Fruit fly (Drosophila melanogaster) whole organism, prepupa: ENCODE results near the gene Ccz1.

ENCODE experiments used
- CG32006 ChIP-seq: fragments of 200-800 bp; sonication (Bioruptor generic); optimal IDR thresholded peaks from 3 replicates; lab custom pipeline; 2017; ENCODE audit warnings: missing biosample characterization, mild to moderate bottlenecking, missing genetic modification characterization
- CG3919 ChIP-seq: fragments of 200-800 bp; sonication (Bioruptor generic); optimal IDR thresholded peaks from 3 replicates; lab custom pipeline; 2016; ENCODE audit warnings: missing biosample characterization, missing genetic modification characterization
- CG7368 ChIP-seq: fragments of 200-800 bp; sonication (Bioruptor generic); optimal IDR thresholded peaks from 3 replicates; lab custom pipeline; 2016; ENCODE audit warnings: missing biosample characterization, missing genetic modification characterization
- CG8319 ChIP-seq: fragments of 200-800 bp; sonication (Bioruptor generic); optimal IDR thresholded peaks from 3 replicates; lab custom pipeline; 2016; ENCODE audit warnings: missing biosample characterization, missing genetic modification characterization
- CG8632 ChIP-seq: fragments of 200-800 bp; sonication (Bioruptor generic); optimal IDR thresholded peaks from 3 replicates; lab custom pipeline; 2016; ENCODE audit warnings: missing biosample characterization, missing genetic modification characterization
- Eip78C ChIP-seq: fragments of 200-800 bp; sonication (Bioruptor generic); peaks from one replicate; lab custom pipeline; 2016; ENCODE audit warnings: missing biosample characterization, missing genetic modification characterization
- Gug ChIP-seq: fragments of 200-800 bp; sonication (Bioruptor generic); IDR thresholded peaks from 2 replicates; pipeline ENCODE4 v1.3.6; 2022; ENCODE audit warnings: missing biosample characterization, missing genetic modification characterization
- Sox102F ChIP-seq: fragments of 200-800 bp; sonication (Bioruptor generic); optimal IDR thresholded peaks from 2 replicates; lab custom pipeline; 2016; ENCODE audit warnings: missing biosample characterization, mild to moderate bottlenecking, missing genetic modification characterization
- Sox14 ChIP-seq: fragments of 200-800 bp; sonication (Bioruptor generic); optimal IDR thresholded peaks from 3 replicates; lab custom pipeline; 2016; ENCODE audit warnings: missing biosample characterization, missing genetic modification characterization
- eg ChIP-seq: fragments of 200-800 bp; sonication (Bioruptor generic); IDR thresholded peaks from 3 replicates; pipeline ENCODE4 v1.3.6; 2022; ENCODE audit warnings: missing biosample characterization, missing genetic modification characterization

DNA sequence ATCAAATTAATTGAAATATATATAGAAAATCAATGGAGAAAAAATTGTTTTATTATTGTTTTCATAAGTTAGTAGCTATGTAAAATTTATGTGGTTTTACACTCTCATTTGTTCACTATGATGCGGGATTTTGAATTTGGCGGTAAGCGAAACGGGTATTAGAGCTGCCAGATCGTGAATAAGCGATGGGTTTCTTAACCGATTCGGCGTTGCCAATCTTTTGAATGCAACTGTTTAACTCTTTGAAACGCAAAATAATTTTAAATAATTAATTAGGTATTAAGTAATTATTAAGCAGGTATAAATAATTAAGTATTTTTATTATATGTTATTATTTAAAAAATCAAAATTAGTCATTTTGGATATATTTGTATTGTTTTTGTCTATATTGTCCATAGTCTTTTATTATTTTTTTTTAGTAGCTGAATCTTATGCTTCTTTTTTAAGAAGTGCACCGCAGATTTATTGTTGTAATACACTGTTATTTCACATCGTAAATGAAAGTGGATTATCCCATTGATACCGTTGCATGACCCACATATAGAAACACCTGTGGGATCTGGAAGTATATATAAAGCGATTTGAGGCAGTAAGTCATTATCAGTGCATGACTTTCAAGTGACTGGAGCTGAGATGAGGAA lies 48.5 kb upstream of the Ccz1 start, which contains the start of gene CG10853:
- TF ChIP-seq Sox14 (GFP tag; lab: Kevin White, UChicago) = no peak
- no peak for TF ChIP-seq CG32006
- TF ChIP-seq eg = no peak
- no peak for TF ChIP-seq CG8319 (GFP tag; lab: Kevin White, UChicago)
- no peak for TF ChIP-seq Eip78C
- TF ChIP-seq Sox102F (GFP tag; lab: Kevin White, UChicago) = no peak
- TF ChIP-seq CG8632 = no peak
- TF ChIP-seq CG7368 (GFP tag; lab: Kevin White, UChicago) = no peak
- TF ChIP-seq CG3919 (GFP tag; lab: Kevin White, UChicago) = no peak
- no peak for TF ChIP-seq Gug
